Worm (Caenorhabditis elegans) whole organism, L3 larva: Measurements from ENCODE around the gene nspd-2.
A peak's percentile ranks its signal among the peaks of the same experiment; 100 is the strongest.

Experiments
- R02D3.7 ChIP-seq: fragments of 150-350 bp; optimal IDR thresholded peaks from 2 replicates; lab custom pipeline; 2014; ENCODE audit warnings: missing biosample characterization, missing genetic modification characterization
- ceh-9 ChIP-seq: sonication (generic microtip); optimal IDR thresholded peaks from 2 replicates; lab custom pipeline; 2018; ENCODE audit warnings: missing biosample characterization, missing genetic modification characterization
- egl-27 ChIP-seq: sonication (generic microtip); optimal IDR thresholded peaks from 4 replicates; lab custom pipeline; 2017; ENCODE audit warnings: missing biosample characterization, missing genetic modification reagents, missing genetic modification characterization
- fkh-2 ChIP-seq: fragments of 150-350 bp; optimal IDR thresholded peaks from 2 replicates; lab custom pipeline; 2014; ENCODE audit warnings: missing biosample characterization, missing genetic modification reagents, missing genetic modification characterization
- nhr-237 ChIP-seq: fragments of 150-350 bp; optimal IDR thresholded peaks from 2 replicates; lab custom pipeline; 2014; ENCODE audit warnings: missing biosample characterization, missing genetic modification characterization
- pha-4 ChIP-seq: fragments of 150-350 bp; optimal IDR thresholded peaks from 2 replicates; lab custom pipeline; 2014; ENCODE audit warnings: missing biosample characterization, missing genetic modification reagents, missing genetic modification characterization
- snpc-4 ChIP-seq: fragments of 150-350 bp; optimal IDR thresholded peaks from 2 replicates; lab custom pipeline; 2014; ENCODE audit warnings: missing biosample characterization, missing genetic modification characterization
- unc-62 ChIP-seq: fragments of 150-350 bp; sonication (generic microtip); optimal IDR thresholded peaks from 4 replicates; lab custom pipeline; 2014; ENCODE audit warnings: missing biosample characterization, missing genetic modification reagents, missing genetic modification characterization

DNA sequence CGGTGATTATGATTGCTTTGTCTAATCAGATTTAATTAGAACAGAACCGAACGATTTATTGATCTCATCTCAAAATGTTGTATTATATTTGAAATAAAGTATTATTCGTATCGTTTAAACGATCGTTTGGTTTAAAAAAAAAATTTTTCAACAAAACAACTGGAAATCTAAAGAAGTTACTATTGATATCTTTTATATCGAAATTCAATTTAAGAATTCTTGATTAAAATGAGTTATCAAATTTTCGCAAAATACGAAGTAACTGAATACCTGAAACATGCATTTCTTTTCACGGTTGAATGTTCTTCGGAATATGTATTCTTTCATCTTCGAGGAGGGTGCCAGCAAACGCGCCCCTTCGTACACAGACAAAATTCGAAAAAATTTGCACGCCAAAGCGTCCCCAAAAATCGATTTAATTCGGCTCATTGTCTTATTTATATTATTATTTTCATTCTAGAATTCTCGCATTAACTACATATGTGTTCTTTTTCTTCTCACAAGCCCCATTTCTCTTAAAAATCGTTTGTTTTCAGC is 14.2 kb downstream of the nspd-2 start, which contains the start of gene npp-1:
- TF ChIP-seq nhr-237 (tag; lab: Kevin White, UChicago) (no peak), snpc-4 (tag; lab: Kevin White, UChicago) (no peak), pha-4 (tag; lab: Kevin White, UChicago) (peak; percentile 82), fkh-2 (tag; lab: Kevin White, UChicago) (no peak), R02D3.7 (tag; lab: Kevin White, UChicago) (no peak), ceh-9 (no peak), unc-62 (GFP tag; lab: Kevin White, UChicago) (no peak), egl-27 (no peak)
